Worm (Caenorhabditis elegans): ENCODE results near the gene best-3.

The best-3 gene

ce11 chrII:11783-12182 is 1.0 kb upstream of the best-3 start, which contains the start of gene best-4:
Gene best-4, minus strand, starts transcription at chrII:11883.
- no peak for TF ChIP-seq ahr-1 (tag; optimal IDR thresholded peaks at IDR 0.05)
- TF ChIP-seq ceh-6 (GFP tag; optimal IDR thresholded peaks at IDR 0.05), result no peak
- TF ChIP-seq ceh-30 (tag; optimal IDR thresholded peaks at IDR 0.05), result no peak
- TF ChIP-seq pag-3 (tag; optimal IDR thresholded peaks at IDR 0.05; ENCODE audit: borderline replicate concordance), result no peak
- TF ChIP-seq hlh-6 (tag; optimal IDR thresholded peaks at IDR 0.05), result no peak
- no peak for TF ChIP-seq ceh-9 (tag; optimal IDR thresholded peaks at IDR 0.05)

ce11 chrII:18787-19186 is 6.0 kb downstream of the best-3 start:
- TF ChIP-seq madf-2 (tag; optimal IDR thresholded peaks at IDR 0.05), result peak; percentile 55
- no peak for TF ChIP-seq ama-1 (optimal IDR thresholded peaks at IDR 0.05)
- no peak for TF ChIP-seq pax-1 (tag; optimal IDR thresholded peaks at IDR 0.05)
- peak; percentile 74 for TF ChIP-seq ceh-31 (tag; optimal IDR thresholded peaks at IDR 0.05)
- TF ChIP-seq tbx-2 (tag; optimal IDR thresholded peaks at IDR 0.05), result peak; percentile 54
- TF ChIP-seq rnt-1 (tag; optimal IDR thresholded peaks at IDR 0.05), result peak; percentile 74
- TF ChIP-seq ceh-30 (tag; optimal IDR thresholded peaks at IDR 0.05), result no peak
- TF ChIP-seq ceh-14 (tag; optimal IDR thresholded peaks at IDR 0.05), result peak; percentile 2
- peak; percentile 5 for TF ChIP-seq nfya-1 (tag; optimal IDR thresholded peaks at IDR 0.05)
- TF ChIP-seq nhr-232 (tag; optimal IDR thresholded peaks at IDR 0.05), result no peak
- peak; percentile 61 for TF ChIP-seq unc-55 (GFP tag; optimal IDR thresholded peaks at IDR 0.05)
- no peak for TF ChIP-seq eyg-1 (tag; optimal IDR thresholded peaks at IDR 0.05)
- TF ChIP-seq che-1 (tag; optimal IDR thresholded peaks at IDR 0.05), result no peak
- TF ChIP-seq hlh-30 (tag; optimal IDR thresholded peaks at IDR 0.05; ENCODE audit: insufficient read depth), result peak; percentile 87
- TF ChIP-seq pha-4 (tag; optimal IDR thresholded peaks at IDR 0.05), result no peak
- TF ChIP-seq hlh-8 (tag; optimal IDR thresholded peaks at IDR 0.05), result no peak
- TF ChIP-seq dmd-4 (tag; optimal IDR thresholded peaks at IDR 0.05; ENCODE audit: borderline replicate concordance), result peak; percentile 29
- TF ChIP-seq dve-1 (tag; optimal IDR thresholded peaks at IDR 0.05), result no peak
- no peak for TF ChIP-seq zip-5 (tag; optimal IDR thresholded peaks at IDR 0.05)
- TF ChIP-seq fkh-6 (tag; optimal IDR thresholded peaks at IDR 0.05), result no peak
- peak; percentile 56 for TF ChIP-seq ceh-18 (tag; optimal IDR thresholded peaks at IDR 0.05)
- TF ChIP-seq pros-1 (tag; optimal IDR thresholded peaks at IDR 0.05), result no peak
- peak; percentile 36 for TF ChIP-seq C08G9.2 (tag; optimal IDR thresholded peaks at IDR 0.05)
- peak; percentile 10 for TF ChIP-seq sox-4 (tag; optimal IDR thresholded peaks at IDR 0.05)
- no peak for TF ChIP-seq unc-86 (tag; optimal IDR thresholded peaks at IDR 0.05)
- peak; percentile 29 for TF ChIP-seq sdc-2 (tag; optimal IDR thresholded peaks at IDR 0.05)
- TF ChIP-seq ceh-34 (tag; optimal IDR thresholded peaks at IDR 0.05), result peak; percentile 16
- TF ChIP-seq hlh-15 (tag; optimal IDR thresholded peaks at IDR 0.05), result no peak
- TF ChIP-seq unc-3 (GFP tag; conservative IDR thresholded peaks at IDR 0.05), result no peak
- TF ChIP-seq unc-3 (tag; optimal IDR thresholded peaks at IDR 0.05), result no peak
- no peak for TF ChIP-seq Y22D7AL.16 (tag; optimal IDR thresholded peaks at IDR 0.05)
- TF ChIP-seq elt-4 (tag; optimal IDR thresholded peaks at IDR 0.05), result no peak
- TF ChIP-seq pqm-1 (tag; optimal IDR thresholded peaks at IDR 0.05), result peak; percentile 10
- peak; percentile 68 for TF ChIP-seq ref-2 (tag; optimal IDR thresholded peaks at IDR 0.05)
- no peak for TF ChIP-seq T23F11.4 (GFP tag; optimal IDR thresholded peaks at IDR 0.05)
- TF ChIP-seq ceh-6 (GFP tag; optimal IDR thresholded peaks at IDR 0.05), result peak; percentile 41
- TF ChIP-seq lin-11 (tag; optimal IDR thresholded peaks at IDR 0.05), result no peak
- TF ChIP-seq elt-2 (tag; optimal IDR thresholded peaks at IDR 0.05), result peak; percentile 28
- TF ChIP-seq F13H6.1 (tag; optimal IDR thresholded peaks at IDR 0.05), result no peak
- TF ChIP-seq gmeb-2 (tag; optimal IDR thresholded peaks at IDR 0.05), result no peak
- TF ChIP-seq pag-3 (tag; optimal IDR thresholded peaks at IDR 0.05; ENCODE audit: borderline replicate concordance), result no peak
- TF ChIP-seq ceh-48 (tag; optimal IDR thresholded peaks at IDR 0.05), result peak; percentile 44
- TF ChIP-seq ceh-19 (GFP tag; optimal IDR thresholded peaks at IDR 0.05), result peak; percentile 38
- TF ChIP-seq K02D7.2 (tag; optimal IDR thresholded peaks at IDR 0.05), result no peak
- TF ChIP-seq nhr-11 (tag; optimal IDR thresholded peaks at IDR 0.05), result no peak
- peak; percentile 17 for TF ChIP-seq unc-42 (tag; optimal IDR thresholded peaks at IDR 0.05)
- TF ChIP-seq npax-4 (tag; optimal IDR thresholded peaks at IDR 0.05), result no peak
- TF ChIP-seq tbx-7 (tag; optimal IDR thresholded peaks at IDR 0.05), result no peak
- TF ChIP-seq K09A11.1 (tag; optimal IDR thresholded peaks at IDR 0.05; ENCODE audit: insufficient read depth), result no peak
